Fruit fly (Drosophila melanogaster) whole organism, pupa: ENCODE measurements around the gene Acer.

Experiments used
- CG32121 ChIP-seq: fragments of 200-800 bp; sonication (Bioruptor generic); IDR thresholded peaks from 2 replicates; pipeline ENCODE4 v1.3.6; 2022; ENCODE audit warnings: missing biosample characterization, missing genetic modification characterization
- CG34367 ChIP-seq: fragments of 200-800 bp; sonication (Bioruptor generic); optimal IDR thresholded peaks from 2 replicates; lab custom pipeline; 2018; ENCODE audit warnings: missing biosample characterization, mild to moderate bottlenecking, missing genetic modification characterization
- CG4496 ChIP-seq: fragments of 200-800 bp; sonication (Bioruptor generic); IDR thresholded peaks from 3 replicates; pipeline ENCODE4 v1.3.6; 2022; ENCODE audit warnings: missing biosample characterization, missing genetic modification characterization
- CG8159 ChIP-seq: fragments of 200-800 bp; sonication (Bioruptor generic); optimal IDR thresholded peaks from 3 replicates; lab custom pipeline; 2018; ENCODE audit warnings: missing biosample characterization, mild to moderate bottlenecking, missing genetic modification characterization, moderate library complexity
- D1 ChIP-seq: fragments of 200-800 bp; sonication (Bioruptor generic); optimal IDR thresholded peaks from 2 replicates; lab custom pipeline; 2018; ENCODE audit warnings: missing biosample characterization, mild to moderate bottlenecking, missing genetic modification characterization, moderate library complexity
- EcR ChIP-seq: fragments of 200-800 bp; sonication (Bioruptor generic); optimal IDR thresholded peaks from 3 replicates; lab custom pipeline; 2019; ENCODE audit warnings: missing biosample characterization, missing genetic modification characterization, mild to moderate bottlenecking, moderate library complexity, missing genetic modification reagents
- Pif1B ChIP-seq: fragments of 200-800 bp; sonication (Bioruptor generic); optimal IDR thresholded peaks from 3 replicates; lab custom pipeline; 2016; ENCODE audit warnings: missing biosample characterization, missing genetic modification characterization

DNA sequence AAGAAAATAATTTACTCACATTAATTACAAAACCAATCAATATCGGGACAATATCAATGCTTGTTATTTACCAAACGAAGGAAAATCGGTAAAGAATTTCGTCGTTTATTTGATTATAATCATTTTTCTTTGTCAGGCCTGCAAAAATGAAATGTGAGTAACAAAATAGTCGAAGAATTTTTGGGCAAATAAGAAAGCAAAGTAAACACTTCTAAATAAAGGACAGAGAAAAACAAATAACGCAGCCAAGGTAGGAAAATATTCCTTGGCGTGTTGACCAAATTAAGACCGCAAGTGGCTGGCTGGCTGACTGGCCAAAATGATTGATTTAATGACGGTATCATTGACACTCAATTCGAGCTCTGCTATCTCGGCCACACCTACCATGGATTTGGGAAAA, 26.4 kb downstream of the Acer start:
- no peak for TF ChIP-seq CG34367 (tag; lab: Kevin White, UChicago)
- no peak for TF ChIP-seq CG32121 (GFP tag; lab: Robert Waterston, UW)
- TF ChIP-seq Pif1B (GFP tag; lab: Kevin White, UChicago) = no peak
- TF ChIP-seq CG4496 = no peak
- no peak for TF ChIP-seq CG8159
- TF ChIP-seq EcR (GFP tag; lab: Kevin White, UChicago) = no peak
- TF ChIP-seq D1 = no peak
